Worm (Caenorhabditis elegans) whole organism, L2 larva: ENCODE measurements around the gene dnj-25.

Experiments used
- F13H6.1 ChIP-seq: sonication (generic microtip); optimal IDR thresholded peaks from 2 replicates; lab custom pipeline; 2016; ENCODE audit warnings: missing genetic modification characterization, missing compliant biosample characterization
- elt-3 ChIP-seq: sonication (generic microtip); optimal IDR thresholded peaks from 2 replicates; lab custom pipeline; 2017; ENCODE audit warnings: missing biosample characterization, missing genetic modification characterization
- lin-39 ChIP-seq: fragments of 150-350 bp; optimal IDR thresholded peaks from 2 replicates; lab custom pipeline; 2014; ENCODE audit warnings: missing biosample characterization, missing genetic modification reagents, missing genetic modification characterization
- nhr-10 ChIP-seq: sonication (generic microtip); optimal IDR thresholded peaks from 2 replicates; lab custom pipeline; 2017; ENCODE audit warnings: missing biosample characterization, missing genetic modification characterization
- nhr-12 ChIP-seq: fragments of 150-350 bp; optimal IDR thresholded peaks from 2 replicates; lab custom pipeline; 2014; ENCODE audit warnings: missing biosample characterization, missing genetic modification characterization
- nhr-23 ChIP-seq: fragments of 150-350 bp; optimal IDR thresholded peaks from 2 replicates; lab custom pipeline; 2014; ENCODE audit warnings: missing biosample characterization, missing genetic modification reagents, missing genetic modification characterization
- nhr-6 ChIP-seq: fragments of 150-350 bp; optimal IDR thresholded peaks from 2 replicates; lab custom pipeline; 2014; ENCODE audit warnings: missing biosample characterization, missing genetic modification characterization
- snpc-4 ChIP-seq: fragments of 150-350 bp; optimal IDR thresholded peaks from 2 replicates; lab custom pipeline; 2014; ENCODE audit warnings: missing biosample characterization, missing genetic modification characterization

DNA sequence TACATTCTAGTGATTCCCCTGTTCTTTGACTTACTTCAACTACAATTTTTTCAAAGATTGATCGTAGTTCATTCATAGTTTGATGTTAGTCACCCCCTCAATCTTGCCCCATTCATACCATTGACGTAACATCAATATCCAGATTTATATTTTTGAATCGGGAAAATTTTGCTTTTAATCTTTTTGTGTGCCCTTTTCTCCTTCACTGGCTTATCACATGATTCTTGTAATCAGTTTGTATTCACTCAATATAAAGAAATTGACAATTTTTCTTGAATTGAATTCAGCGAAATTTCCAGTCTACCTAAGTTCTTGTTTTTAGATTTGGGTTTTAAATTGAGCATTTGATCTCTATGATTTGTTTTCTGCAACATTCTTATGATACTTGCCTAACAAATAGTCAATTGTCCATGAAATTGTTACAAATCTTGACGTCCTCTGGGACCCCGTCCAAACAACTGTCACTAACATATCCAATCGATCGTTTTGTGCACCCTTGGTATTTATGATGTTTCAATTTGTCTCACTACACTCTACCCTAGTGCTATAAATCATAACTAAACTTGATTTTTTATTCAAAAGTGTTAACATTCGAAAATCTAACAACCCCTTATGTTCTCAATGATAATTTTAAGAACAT, 35.7 kb upstream of the dnj-25 start:
- TF ChIP-seq nhr-6 (tag; lab: Kevin White, UChicago): no peak
- no peak for TF ChIP-seq nhr-12 (tag; lab: Kevin White, UChicago)
- TF ChIP-seq nhr-10 (tag; lab: Kevin White, UChicago): no peak
- no peak for TF ChIP-seq elt-3
- no peak for TF ChIP-seq nhr-23 (tag; lab: Kevin White, UChicago)
- TF ChIP-seq lin-39 (tag; lab: Kevin White, UChicago): no peak
- no peak for TF ChIP-seq snpc-4 (tag; lab: Kevin White, UChicago)
- TF ChIP-seq F13H6.1 (tag; lab: Kevin White, UChicago): no peak
